Worm (Caenorhabditis elegans): ENCODE measurements around the gene ZK666.14.
A peak's percentile ranks its signal among the peaks of the same experiment; 100 is the strongest.

The ZK666.14 gene

DNA sequence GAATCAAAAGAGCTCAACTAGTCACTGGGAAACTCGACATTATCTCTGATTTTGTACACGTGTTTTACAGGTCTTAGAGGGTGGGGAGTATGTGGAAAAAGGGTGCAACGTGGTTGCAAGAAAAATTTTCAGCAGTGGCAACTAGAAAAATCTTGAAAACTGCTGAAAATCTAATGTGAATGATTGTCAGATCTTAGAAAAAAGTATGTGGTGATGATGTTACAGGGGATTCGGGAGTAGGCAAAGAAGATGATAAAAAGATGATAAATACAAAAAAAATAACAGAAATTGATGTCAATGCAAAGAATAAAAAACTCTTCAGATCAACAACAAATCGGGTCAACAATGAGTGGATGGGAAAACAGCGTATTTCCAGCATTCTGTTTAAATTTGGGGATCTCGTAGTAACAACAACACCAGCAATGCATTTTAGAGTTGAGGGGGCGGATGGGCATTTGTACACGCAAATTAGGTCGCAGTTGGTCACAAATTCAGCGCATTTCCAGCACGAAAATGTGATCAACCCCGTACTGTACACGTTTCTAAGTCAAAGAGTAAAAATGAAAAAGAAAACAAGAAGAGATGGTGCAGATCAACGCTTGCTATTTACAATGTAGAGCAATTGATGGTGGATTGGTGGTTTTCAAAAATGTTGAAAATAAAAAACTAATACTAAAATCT is 49.0 kb downstream of the ZK666.14 start:
- no peak for TF ChIP-seq unc-39 (tag; optimal IDR thresholded peaks at IDR 0.05)
- no peak for TF ChIP-seq cnd-1 (tag; optimal IDR thresholded peaks at IDR 0.05)
- no peak for TF ChIP-seq lin-13 (tag; optimal IDR thresholded peaks at IDR 0.05)
- no peak for TF ChIP-seq tbx-8 (GFP tag; optimal IDR thresholded peaks at IDR 0.05)
- no peak for TF ChIP-seq bed-3 (GFP tag; optimal IDR thresholded peaks at IDR 0.05)
- TF ChIP-seq ztf-11 (tag; optimal IDR thresholded peaks at IDR 0.05), result no peak
- no peak for TF ChIP-seq M03D4.4 (tag; optimal IDR thresholded peaks at IDR 0.05)
- TF ChIP-seq snpc-4 (tag; optimal IDR thresholded peaks at IDR 0.05), result no peak
- TF ChIP-seq lin-32 (GFP tag; optimal IDR thresholded peaks at IDR 0.05), result no peak
- TF ChIP-seq flh-1 (GFP tag; optimal IDR thresholded peaks at IDR 0.05), result no peak
- no peak for TF ChIP-seq elt-3 (tag; optimal IDR thresholded peaks at IDR 0.05)
- TF ChIP-seq mab-5 (tag; optimal IDR thresholded peaks at IDR 0.05), result no peak
- TF ChIP-seq nhr-76 (tag; optimal IDR thresholded peaks at IDR 0.05), result no peak
- TF ChIP-seq blmp-1 (tag; optimal IDR thresholded peaks at IDR 0.05), result no peak
- TF ChIP-seq nhr-237 (tag; optimal IDR thresholded peaks at IDR 0.05), result no peak
- TF ChIP-seq sem-2 (GFP tag; optimal IDR thresholded peaks at IDR 0.05), result no peak
- TF ChIP-seq hlh-1 (tag; optimal IDR thresholded peaks at IDR 0.05), result no peak
- no peak for TF ChIP-seq unc-62 (GFP tag; optimal IDR thresholded peaks at IDR 0.05)
- TF ChIP-seq ham-2 (GFP tag; optimal IDR thresholded peaks at IDR 0.05), result no peak

DNA sequence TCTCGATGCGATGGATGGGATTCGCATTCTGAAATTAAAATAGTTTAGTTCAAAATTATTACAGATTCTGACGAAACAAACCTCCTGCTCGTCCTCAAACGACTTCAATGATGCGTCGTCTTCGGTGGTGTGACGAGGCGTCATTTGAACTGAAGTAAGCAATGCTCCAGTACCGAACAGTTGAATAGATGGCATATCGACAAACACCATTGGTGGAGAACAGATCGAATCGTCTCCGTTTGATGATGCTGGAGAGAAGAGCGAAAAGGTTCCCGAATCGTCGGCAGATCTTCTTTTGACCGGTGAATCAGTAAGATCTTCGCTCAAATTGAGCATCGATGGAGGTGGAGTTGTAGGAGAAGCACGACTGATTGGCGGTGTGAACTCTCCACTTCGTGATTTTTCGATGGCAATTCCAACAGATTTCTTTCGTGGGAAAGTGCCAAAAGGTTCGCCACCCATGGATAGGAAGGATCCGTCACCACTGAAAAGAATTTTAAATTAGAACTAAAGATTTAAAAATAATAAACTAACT is 49.9 kb downstream of the ZK666.14 start:
- TF ChIP-seq pha-4 (tag; optimal IDR thresholded peaks at IDR 0.05) (no peak), drap-1 (GFP tag; optimal IDR thresholded peaks at IDR 0.05) (no peak), hlh-1 (tag; optimal IDR thresholded peaks at IDR 0.05) (no peak), ceh-43 (GFP tag; optimal IDR thresholded peaks at IDR 0.05) (no peak), ceh-83 (GFP tag; optimal IDR thresholded peaks at IDR 0.05) (no peak), ham-2 (GFP tag; optimal IDR thresholded peaks at IDR 0.05) (no peak), ceh-39 (tag; optimal IDR thresholded peaks at IDR 0.05) (no peak), nhr-28 (tag; optimal IDR thresholded peaks at IDR 0.05) (no peak), flh-1 (GFP tag; optimal IDR thresholded peaks at IDR 0.05) (no peak), unc-62 (GFP tag; optimal IDR thresholded peaks at IDR 0.05) (no peak), mab-5 (tag; optimal IDR thresholded peaks at IDR 0.05) (no peak), cnd-1 (tag; optimal IDR thresholded peaks at IDR 0.05) (no peak), unc-39 (tag; optimal IDR thresholded peaks at IDR 0.05) (no peak), mls-2 (tag; optimal IDR thresholded peaks at IDR 0.05) (no peak)

DNA sequence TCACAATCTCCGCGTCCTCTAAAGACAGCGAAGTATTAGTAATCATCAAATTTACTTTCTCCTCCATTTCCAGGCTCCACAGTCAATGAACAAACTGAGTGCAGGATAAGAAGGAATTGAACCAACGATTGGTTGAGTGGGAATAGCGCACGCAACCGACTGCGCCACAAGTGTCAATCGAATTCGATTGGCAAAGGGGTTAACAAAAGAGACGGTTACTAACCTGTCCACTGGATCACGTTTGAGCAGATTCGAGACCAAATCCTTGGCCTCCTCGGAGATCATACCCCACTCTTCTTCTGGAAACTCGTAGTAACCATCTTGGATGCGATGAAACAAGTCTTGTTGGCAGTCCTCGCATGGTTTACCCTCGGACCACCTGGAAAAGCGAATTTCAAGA is 50.6 kb downstream of the ZK666.14 start:
- TF ChIP-seq ces-1 (GFP tag; optimal IDR thresholded peaks at IDR 0.05), result no peak
- TF ChIP-seq sem-2 (GFP tag; optimal IDR thresholded peaks at IDR 0.05), result peak; percentile 17
- peak; percentile 10 for TF ChIP-seq tbx-8 (GFP tag; optimal IDR thresholded peaks at IDR 0.05)
